Fruit fly (Drosophila melanogaster): ENCODE results near the gene CG32260.

DNA sequence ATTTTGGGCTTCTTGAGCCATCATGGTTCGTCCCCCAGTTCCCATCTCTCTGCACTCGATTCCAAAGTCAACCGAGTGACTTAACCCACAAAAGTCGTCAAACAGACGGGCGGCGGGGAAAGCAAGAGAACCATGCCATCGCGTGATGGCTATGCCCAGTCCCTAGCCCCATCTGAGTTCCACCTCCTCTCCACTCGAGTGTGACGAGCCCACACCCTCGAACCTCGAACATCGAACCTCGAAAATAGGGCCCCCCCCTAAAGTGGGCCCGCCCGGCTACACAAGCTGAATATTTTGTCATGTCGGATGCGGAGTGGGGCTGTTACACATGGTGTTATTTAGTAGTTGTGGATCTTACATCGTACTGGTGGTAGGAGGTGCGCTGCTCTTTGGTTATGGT is 45.6 kb upstream of the CG32260 start:
- no peak for TF ChIP-seq kay (GFP tag; ENCODE audit: borderline replicate concordance)
- no peak for TF ChIP-seq CG14711 (tag; optimal IDR thresholded peaks at IDR 0.05)
- no peak for TF ChIP-seq Clk (GFP tag; optimal IDR thresholded peaks at IDR 0.05)
- no peak for TF ChIP-seq cnc (optimal IDR thresholded peaks at IDR 0.05)
- TF ChIP-seq toe (GFP tag; optimal IDR thresholded peaks at IDR 0.05) = no peak
- no peak for TF ChIP-seq Mnt (GFP tag; optimal IDR thresholded peaks at IDR 0.05)
- TF ChIP-seq bab1 (GFP tag; optimal IDR thresholded peaks at IDR 0.05) = no peak
- no peak for TF ChIP-seq CG7101 (tag; optimal IDR thresholded peaks at IDR 0.05)
- no peak for TF ChIP-seq CG5204 (GFP tag; optimal IDR thresholded peaks at IDR 0.05)
- TF ChIP-seq CG33017 (tag; optimal IDR thresholded peaks at IDR 0.05) = no peak
- no peak for TF ChIP-seq ovo (GFP tag; optimal IDR thresholded peaks at IDR 0.05)
- no peak for TF ChIP-seq Hr96 (GFP tag; optimal IDR thresholded peaks at IDR 0.05)
- no peak for TF ChIP-seq CG1620 (GFP tag; optimal IDR thresholded peaks at IDR 0.05)
